Worm (Caenorhabditis elegans) whole organism, late embryonic: ENCODE results near the gene srxa-19.

Experiments used
- K02D7.2 ChIP-seq: sonication (generic microtip); optimal IDR thresholded peaks from 2 replicates; lab custom pipeline; 2017; ENCODE audit warnings: mild to moderate bottlenecking, missing genetic modification characterization, missing compliant biosample characterization
- ceh-18 ChIP-seq: sonication (generic microtip); optimal IDR thresholded peaks from 2 replicates; lab custom pipeline; 2016; ENCODE audit warnings: missing genetic modification characterization, missing compliant biosample characterization
- ceh-22 ChIP-seq: sonication (generic microtip); optimal IDR thresholded peaks from 2 replicates; lab custom pipeline; 2017; ENCODE audit warnings: missing biosample characterization, missing genetic modification characterization
- ets-4 ChIP-seq: sonication (generic microtip); optimal IDR thresholded peaks from 2 replicates; lab custom pipeline; 2016; ENCODE audit warnings: missing genetic modification characterization, missing compliant biosample characterization
- hlh-30 ChIP-seq: sonication (generic microtip); optimal IDR thresholded peaks from 2 replicates; lab custom pipeline; 2017; ENCODE audit warnings: antibody characterized with exemption, missing genetic modification characterization, missing compliant biosample characterization; ENCODE audit not compliant: insufficient read depth
- nhr-11 ChIP-seq: fragments of 150-350 bp; optimal IDR thresholded peaks from 2 replicates; lab custom pipeline; 2014; ENCODE audit warnings: missing biosample characterization, missing genetic modification characterization
- npax-4 ChIP-seq: sonication (generic microtip); optimal IDR thresholded peaks from 2 replicates; lab custom pipeline; 2016; ENCODE audit warnings: missing genetic modification characterization, missing compliant biosample characterization
- pqm-1 ChIP-seq: sonication (generic microtip); optimal IDR thresholded peaks from 2 replicates; lab custom pipeline; 2016; ENCODE audit warnings: missing genetic modification characterization, missing compliant biosample characterization
- sdc-2 ChIP-seq: sonication (generic microtip); optimal IDR thresholded peaks from 2 replicates; lab custom pipeline; 2016; ENCODE audit warnings: missing genotype, missing genetic modification characterization, missing compliant biosample characterization
- sox-4 ChIP-seq: sonication (generic microtip); optimal IDR thresholded peaks from 2 replicates; lab custom pipeline; 2017; ENCODE audit warnings: mild to moderate bottlenecking, missing genetic modification characterization, inconsistent platforms, missing compliant biosample characterization
- syd-9 ChIP-seq: sonication (generic microtip); optimal IDR thresholded peaks from 2 replicates; lab custom pipeline; 2016; ENCODE audit warnings: mild to moderate bottlenecking, missing genetic modification characterization, moderate library complexity, missing compliant biosample characterization
- tbx-2 ChIP-seq: sonication (generic microtip); optimal IDR thresholded peaks from 2 replicates; lab custom pipeline; 2016; ENCODE audit warnings: missing genetic modification characterization, missing compliant biosample characterization

DNA sequence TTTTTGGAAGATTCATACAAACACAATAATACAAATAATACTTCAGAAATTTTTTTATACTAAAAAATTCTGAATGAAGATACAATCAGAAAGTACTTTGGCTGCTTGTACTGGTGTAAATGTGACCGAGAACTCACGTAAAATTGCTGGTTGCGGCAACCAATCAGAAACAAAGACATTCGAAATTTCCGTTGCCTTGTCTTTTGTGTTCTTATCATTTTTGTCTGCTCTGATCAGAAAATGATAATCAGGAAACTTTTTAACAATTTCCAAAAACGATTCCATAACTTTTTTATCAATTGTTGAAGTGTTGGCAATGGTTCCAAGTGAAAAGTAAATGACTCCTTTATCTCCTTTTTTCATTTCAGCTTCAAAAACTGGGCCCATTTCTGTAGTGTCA, 25.6 kb downstream of the srxa-19 start:
- TF ChIP-seq K02D7.2 (tag; lab: Kevin White, UChicago), result no peak
- no peak for TF ChIP-seq tbx-2 (tag; lab: Kevin White, UChicago)
- no peak for TF ChIP-seq hlh-30 (tag; lab: Kevin White, UChicago)
- no peak for TF ChIP-seq sdc-2 (tag; lab: Kevin White, UChicago)
- TF ChIP-seq nhr-11 (tag; lab: Kevin White, UChicago), result no peak
- no peak for TF ChIP-seq sox-4
- no peak for TF ChIP-seq ets-4 (tag; lab: Kevin White, UChicago)
- no peak for TF ChIP-seq ceh-18 (tag; lab: Kevin White, UChicago)
- no peak for TF ChIP-seq syd-9 (tag; lab: Kevin White, UChicago)
- no peak for TF ChIP-seq ceh-22 (tag; lab: Kevin White, UChicago)
- no peak for TF ChIP-seq pqm-1 (tag; lab: Kevin White, UChicago)
- TF ChIP-seq npax-4 (tag; lab: Kevin White, UChicago), result no peak
